Fruit fly (Drosophila melanogaster) whole organism, embryonic: ENCODE results near the gene CG10177.
A peak's percentile ranks its signal among the peaks of the same experiment; 100 is the strongest.

ENCODE experiments used
- Bdp1 ChIP-seq: fragments of 200-800 bp; sonication (Bioruptor generic); optimal IDR thresholded peaks from 3 replicates; lab custom pipeline; 2016; ENCODE audit warnings: missing biosample characterization, missing genetic modification characterization
- CG11695 ChIP-seq: fragments of 200-800 bp; sonication (Bioruptor generic); IDR thresholded peaks from 3 replicates; pipeline ENCODE4 v1.3.6; 2022; ENCODE audit warnings: missing biosample characterization, missing genetic modification characterization
- CG12391 ChIP-seq: fragments of 200-800 bp; sonication (Bioruptor generic); optimal IDR thresholded peaks from 3 replicates; lab custom pipeline; 2018; ENCODE audit warnings: missing biosample characterization, mild to moderate bottlenecking, missing genetic modification characterization, moderate library complexity
- CG14014 ChIP-seq: fragments of 200-800 bp; sonication (Bioruptor generic); IDR thresholded peaks from 2 replicates; pipeline ENCODE4 v1.3.6; 2022; ENCODE audit warnings: missing biosample characterization, missing genetic modification characterization
- CG1647 ChIP-seq: fragments of 200-800 bp; sonication (Bioruptor generic); optimal IDR thresholded peaks from 3 replicates; lab custom pipeline; 2016; ENCODE audit warnings: missing biosample characterization, missing genetic modification characterization
- CG17829 ChIP-seq: fragments of 200-800 bp; optimal IDR thresholded peaks from 2 replicates; lab custom pipeline; 2019; ENCODE audit warnings: missing biosample characterization, mild to moderate bottlenecking, missing genetic modification characterization, moderate library complexity
- CG18619 ChIP-seq: fragments of 200-800 bp; sonication (Bioruptor generic); optimal IDR thresholded peaks from 3 replicates; lab custom pipeline; 2017; ENCODE audit warnings: missing biosample characterization, mild to moderate bottlenecking, missing genetic modification characterization
- CG2129 ChIP-seq: fragments of 200-800 bp; sonication (Bioruptor generic); IDR thresholded peaks from 2 replicates; pipeline ENCODE4 v1.3.6; 2022; ENCODE audit warnings: missing biosample characterization, missing genetic modification characterization; ENCODE audit not compliant: partially characterized antibody
- CG2875 ChIP-seq: fragments of 200-800 bp; sonication (Bioruptor generic); optimal IDR thresholded peaks from 2 replicates; lab custom pipeline; 2017; ENCODE audit warnings: missing biosample characterization, mild to moderate bottlenecking, missing genetic modification characterization, missing genetic modification reagents
- CG30431 ChIP-seq: fragments of 200-800 bp; sonication (Bioruptor generic); optimal IDR thresholded peaks from 2 replicates; lab custom pipeline; 2017; ENCODE audit warnings: missing biosample characterization, missing genetic modification characterization
- CG31388 ChIP-seq: fragments of 200-800 bp; sonication (Bioruptor generic); optimal IDR thresholded peaks from 2 replicates; lab custom pipeline; 2016; ENCODE audit warnings: missing biosample characterization, missing genetic modification characterization
- CG31441 ChIP-seq: fragments of 200-800 bp; sonication (Bioruptor generic); IDR thresholded peaks from 2 replicates; pipeline ENCODE4 v1.3.6; 2022; ENCODE audit warnings: missing biosample characterization, missing genetic modification characterization
- CG32767 ChIP-seq: fragments of 200-800 bp; sonication (Bioruptor generic); IDR thresholded peaks from 2 replicates; pipeline ENCODE4 v1.3.6; 2022; ENCODE audit warnings: missing biosample characterization, missing genetic modification characterization
- CG4730 ChIP-seq: fragments of 200-800 bp; sonication (Bioruptor generic); IDR thresholded peaks from 2 replicates; pipeline ENCODE4 v1.3.6; 2022; ENCODE audit warnings: missing biosample characterization, missing genetic modification characterization
- CG5953 ChIP-seq: fragments of 200-800 bp; sonication (Bioruptor generic); IDR thresholded peaks from 2 replicates; pipeline ENCODE4 v1.3.6; 2022; ENCODE audit warnings: missing biosample characterization, missing genetic modification characterization
- CG6683 ChIP-seq: fragments of 200-800 bp; sonication (Bioruptor generic); optimal IDR thresholded peaks from 2 replicates; lab custom pipeline; 2017; ENCODE audit warnings: missing biosample characterization, mild to moderate bottlenecking, missing genetic modification characterization, missing genetic modification reagents
- CG7357 ChIP-seq: fragments of 200-800 bp; sonication (Bioruptor generic); IDR thresholded peaks from 3 replicates; pipeline ENCODE4 v1.3.6; 2022; ENCODE audit warnings: missing biosample characterization, missing genetic modification characterization
- CG7928 ChIP-seq: fragments of 200-800 bp; sonication (Bioruptor generic); optimal IDR thresholded peaks from 2 replicates; lab custom pipeline; 2017; ENCODE audit warnings: missing biosample characterization, mild to moderate bottlenecking, missing genetic modification characterization
- CG9437 ChIP-seq: fragments of 200-800 bp; sonication (Bioruptor generic); optimal IDR thresholded peaks from 2 replicates; lab custom pipeline; 2018; ENCODE audit warnings: missing biosample characterization, mild to moderate bottlenecking, missing genetic modification characterization
- CG9876 ChIP-seq: fragments of 200-800 bp; sonication (Bioruptor generic); optimal IDR thresholded peaks from 2 replicates; lab custom pipeline; 2016; ENCODE audit warnings: missing biosample characterization, missing genetic modification characterization
- CoRest ChIP-seq: fragments of 200-800 bp; sonication (Bioruptor generic); optimal IDR thresholded peaks from 3 replicates; lab custom pipeline; 2018; ENCODE audit warnings: missing biosample characterization, mild to moderate bottlenecking, missing genetic modification characterization, moderate library complexity
- Doc3 ChIP-seq: fragments of 200-800 bp; sonication (Bioruptor generic); IDR thresholded peaks from 3 replicates; pipeline ENCODE4 v1.3.6; 2022; ENCODE audit warnings: missing biosample characterization, missing genetic modification characterization; ENCODE audit not compliant: partially characterized antibody
- Elba2 ChIP-seq: fragments of 200-800 bp; sonication (Bioruptor generic); optimal IDR thresholded peaks from 3 replicates; lab custom pipeline; 2016; ENCODE audit warnings: missing biosample characterization, missing genetic modification characterization
- HLH3B ChIP-seq: fragments of 200-800 bp; sonication (Bioruptor generic); IDR thresholded peaks from 2 replicates; pipeline ENCODE4 v1.3.6; 2022; ENCODE audit warnings: missing biosample characterization, missing genetic modification characterization
- Hmr ChIP-seq: fragments of 200-800 bp; sonication (Bioruptor generic); optimal IDR thresholded peaks from 3 replicates; lab custom pipeline; 2017; ENCODE audit warnings: mild to moderate bottlenecking, missing biosample characterization, missing genetic modification reagents, missing genetic modification characterization
- Mes4 ChIP-seq: fragments of 200-800 bp; sonication (Bioruptor generic); optimal IDR thresholded peaks from 2 replicates; lab custom pipeline; 2016; ENCODE audit warnings: missing biosample characterization, missing genetic modification characterization
- Nf-YC ChIP-seq: fragments of 200-800 bp; optimal IDR thresholded peaks from 3 replicates; lab custom pipeline; 2019; ENCODE audit warnings: missing biosample characterization, mild to moderate bottlenecking, missing genetic modification characterization, moderate library complexity
- NfI ChIP-seq: fragments of 200-800 bp; sonication (Bioruptor generic); optimal IDR thresholded peaks from 3 replicates; lab custom pipeline; 2018; ENCODE audit warnings: missing biosample characterization, mild to moderate bottlenecking, missing genetic modification characterization, moderate library complexity
- Rfx ChIP-seq: fragments of 200-800 bp; sonication (Bioruptor generic); IDR thresholded peaks from 2 replicates; pipeline ENCODE4 v1.3.6; 2022; ENCODE audit warnings: missing biosample characterization, missing genetic modification characterization
- Ssrp ChIP-seq: fragments of 200-800 bp; sonication (Bioruptor generic); optimal IDR thresholded peaks from 2 replicates; lab custom pipeline; 2018; ENCODE audit warnings: missing biosample characterization, mild to moderate bottlenecking, missing genetic modification characterization, moderate library complexity
- YL-1 ChIP-seq: fragments of 200-800 bp; sonication (Bioruptor generic); optimal IDR thresholded peaks from 3 replicates; lab custom pipeline; 2017; ENCODE audit warnings: missing biosample characterization, mild to moderate bottlenecking, missing genetic modification characterization
- ash1 ChIP-seq: fragments of 200-800 bp; sonication (Bioruptor generic); optimal IDR thresholded peaks from 2 replicates; lab custom pipeline; 2018; ENCODE audit warnings: missing biosample characterization, mild to moderate bottlenecking, missing genetic modification characterization
- bbx ChIP-seq: fragments of 200-800 bp; sonication (Bioruptor generic); IDR thresholded peaks from 2 replicates; pipeline ENCODE4 v1.3.6; 2022; ENCODE audit warnings: missing biosample characterization, missing genetic modification characterization; ENCODE audit not compliant: partially characterized antibody
- bigmax ChIP-seq: fragments of 200-800 bp; sonication (Bioruptor generic); optimal IDR thresholded peaks from 2 replicates; lab custom pipeline; 2018; ENCODE audit warnings: missing biosample characterization, mild to moderate bottlenecking, missing genetic modification characterization
- cad ChIP-seq: fragments of >200 bp; optimal IDR thresholded peaks from 2 replicates; lab custom pipeline; 2017; ENCODE audit warnings: missing biosample characterization, missing genetic modification characterization
- caup ChIP-seq: fragments of 200-800 bp; sonication (Bioruptor generic); optimal IDR thresholded peaks from 3 replicates; lab custom pipeline; 2017; ENCODE audit warnings: missing biosample characterization, mild to moderate bottlenecking, missing genetic modification characterization, moderate library complexity; ENCODE audit not compliant: severe bottlenecking
- dati ChIP-seq: fragments of 200-800 bp; sonication (Bioruptor generic); IDR thresholded peaks from 2 replicates; pipeline ENCODE4 v1.3.6; 2022; ENCODE audit warnings: missing biosample characterization, missing genetic modification characterization
- dimm ChIP-seq: fragments of 200-800 bp; sonication (Bioruptor generic); IDR thresholded peaks from 2 replicates; pipeline ENCODE4 v1.3.6; 2022; ENCODE audit warnings: missing biosample characterization, missing genetic modification characterization
- esg ChIP-seq: fragments of 200-800 bp; sonication (Bioruptor generic); conservative IDR thresholded peaks from 2 replicates; pipeline ENCODE4 v1.3.6; 2022; ENCODE audit warnings: missing biosample characterization, missing genetic modification characterization
- fd102C ChIP-seq: fragments of 200-800 bp; sonication (Bioruptor generic); optimal IDR thresholded peaks from 2 replicates; lab custom pipeline; 2018; ENCODE audit warnings: missing biosample characterization, mild to moderate bottlenecking, missing genetic modification characterization, moderate library complexity
- gsb-n ChIP-seq: fragments of 200-800 bp; sonication (Bioruptor generic); optimal IDR thresholded peaks from 3 replicates; lab custom pipeline; 2018; ENCODE audit warnings: missing biosample characterization, mild to moderate bottlenecking, missing genetic modification characterization
- ken ChIP-seq: fragments of 200-800 bp; sonication (Bioruptor generic); IDR thresholded peaks from 3 replicates; pipeline ENCODE4 v1.3.6; 2022; ENCODE audit warnings: missing biosample characterization, missing genetic modification characterization
- kni ChIP-seq: fragments of 200-800 bp; sonication (Bioruptor generic); optimal IDR thresholded peaks from 3 replicates; lab custom pipeline; 2017; ENCODE audit warnings: mild to moderate bottlenecking, missing biosample characterization, missing genetic modification reagents, missing genetic modification characterization
- lab ChIP-seq: fragments of 200-800 bp; sonication (Bioruptor generic); optimal IDR thresholded peaks from 3 replicates; lab custom pipeline; 2017; ENCODE audit warnings: missing biosample characterization, missing genetic modification characterization, mild to moderate bottlenecking, moderate library complexity, missing genetic modification reagents
- lola ChIP-seq, 3 experiments: fragments of >200 bp in 2 of 3; fragments of 200-800 bp in 1 of 3; sonication (Bioruptor generic) in 1 of 3; optimal IDR thresholded peaks; 2 replicates each; lab custom pipeline; 2017 to 2019; ENCODE audit warnings: missing biosample characterization in 3 of 3, missing genetic modification characterization in 3 of 3, mild to moderate bottlenecking in 1 of 3, moderate library complexity in 1 of 3
- pan ChIP-seq, 4 experiments: fragments of >200 bp in 3 of 4; fragments of 200-800 bp in 1 of 4; sonication (Bioruptor generic) in 1 of 4; optimal IDR thresholded peaks in 3 of 4; IDR thresholded peaks in 1 of 4; 2 replicates each; pipeline versions ENCODE4 v1.3.6 to Lab custom; 2017 to 2022; ENCODE audit warnings: missing biosample characterization in 2 of 4, missing genetic modification characterization in 2 of 4, mixed read lengths in 1 of 4
- pb ChIP-seq: fragments of 200-800 bp; sonication (Bioruptor generic); optimal IDR thresholded peaks from 3 replicates; lab custom pipeline; 2016; ENCODE audit warnings: missing biosample characterization, missing genetic modification characterization
- peb ChIP-seq: fragments of 200-800 bp; sonication (Bioruptor generic); IDR thresholded peaks from 2 replicates; pipeline ENCODE4 v1.3.6; 2022; ENCODE audit warnings: missing biosample characterization, missing genetic modification characterization
- run ChIP-seq: fragments of 200-800 bp; sonication (Bioruptor generic); optimal IDR thresholded peaks from 3 replicates; lab custom pipeline; 2018; ENCODE audit warnings: missing biosample characterization, mild to moderate bottlenecking, missing genetic modification characterization
- sob ChIP-seq: fragments of 200-800 bp; sonication (Bioruptor generic); IDR thresholded peaks from 2 replicates; pipeline ENCODE4 v1.3.6; 2022; ENCODE audit warnings: missing biosample characterization, missing genetic modification characterization
- yki ChIP-seq: fragments of >200 bp; optimal IDR thresholded peaks from 3 replicates; lab custom pipeline; 2018

Gene CG10177

dm6 chr3R:23526069-23526468 lies 4.7 kb upstream of the CG10177 start (continued):
- TF ChIP-seq CG7928 (GFP tag; lab: Kevin White, UChicago), result no peak
- no peak for TF ChIP-seq CG9876 (GFP tag; lab: Kevin White, UChicago)
- no peak for TF ChIP-seq CG31388 (GFP tag; lab: Kevin White, UChicago)
- TF ChIP-seq fd102C, result no peak
- TF ChIP-seq Hmr (GFP tag; lab: Kevin White, UChicago), result no peak
- TF ChIP-seq yki (lab: Kevin White, UChicago), result no peak
- TF ChIP-seq Mes4, result no peak
- TF ChIP-seq CG11695, result no peak
- TF ChIP-seq CoRest, result no peak
- TF ChIP-seq CG30431 (GFP tag; lab: Kevin White, UChicago), result no peak
- TF ChIP-seq sob, result peak; percentile 51
- no peak for TF ChIP-seq CG12391
- no peak for TF ChIP-seq CG5953 (GFP tag; lab: Robert Waterston, UW)
- TF ChIP-seq caup (GFP tag; lab: Kevin White, UChicago), result no peak
- no peak for TF ChIP-seq cad (GFP tag; lab: Kevin White, UChicago)
- TF ChIP-seq bigmax (GFP tag; lab: Kevin White, UChicago), result no peak
- TF ChIP-seq CG18619 (GFP tag; lab: Kevin White, UChicago), result no peak
- TF ChIP-seq ken (GFP tag; lab: Robert Waterston, UW), result no peak
- TF ChIP-seq CG31441 (GFP tag; lab: Robert Waterston, UW), result no peak
- no peak for TF ChIP-seq CG7357 (GFP tag; lab: Robert Waterston, UW)
- peak; percentile 29 for TF ChIP-seq lab (GFP tag; lab: Kevin White, UChicago)
- TF ChIP-seq HLH3B, result peak; percentile 38; the same call in 1 of the 2 replicates
- TF ChIP-seq CG2129 (GFP tag; lab: Robert Waterston, UW), result no peak
- TF ChIP-seq lola (GFP tag; optimal IDR thresholded peaks at IDR 0.05; lab: Kevin White, UChicago), result no peak
- no peak for TF ChIP-seq Ssrp (tag; lab: Kevin White, UChicago)
- TF ChIP-seq CG6683 (GFP tag; lab: Kevin White, UChicago), result no peak
- TF ChIP-seq Bdp1 (GFP tag; lab: Kevin White, UChicago), result no peak
- TF ChIP-seq gsb-n (tag; lab: Kevin White, UChicago), result no peak
- TF ChIP-seq CG32767 (GFP tag; lab: Robert Waterston, UW), result no peak
- TF ChIP-seq NfI (GFP tag; lab: Kevin White, UChicago), result no peak
- TF ChIP-seq peb (GFP tag; lab: Robert Waterston, UW), result no peak
- TF ChIP-seq pb (GFP tag; lab: Kevin White, UChicago), result peak; percentile 28
- TF ChIP-seq ash1 (GFP tag; lab: Kevin White, UChicago), result no peak
- no peak; the same call in 1 of the 2 replicates for TF ChIP-seq esg (GFP tag; lab: Robert Waterston, UW)
- no peak for TF ChIP-seq bbx
- TF ChIP-seq CG17829 (tag; lab: Kevin White, UChicago), result no peak
- TF ChIP-seq CG9437, result no peak
- no peak for TF ChIP-seq Nf-YC
- TF ChIP-seq dati (GFP tag; lab: Robert Waterston, UW), result no peak
- TF ChIP-seq pan (optimal IDR thresholded peaks at IDR 0.05; lab: Kevin White, UChicago), result no peak
- TF ChIP-seq pan (GFP tag; optimal IDR thresholded peaks at IDR 0.05 in 1 of 2, IDR thresholded peaks at IDR 0.05 in 1 of 2), result peak in 1 of 2 experiments; percentile 22
- no peak for TF ChIP-seq Doc3 (GFP tag; lab: Robert Waterston, UW)
- TF ChIP-seq kni (GFP tag; lab: Kevin White, UChicago), result no peak
- TF ChIP-seq run (tag; lab: Kevin White, UChicago), result no peak
- no peak for TF ChIP-seq CG4730
- peak; percentile 74 for TF ChIP-seq Rfx (GFP tag; lab: Robert Waterston, UW)
- no peak for TF ChIP-seq CG2875 (GFP tag; lab: Kevin White, UChicago)
- TF ChIP-seq dimm, result no peak
- peak; percentile 54; the same call in 1 of the 2 replicates for TF ChIP-seq CG14014 (GFP tag; lab: Robert Waterston, UW)
- no peak for TF ChIP-seq CG1647 (GFP tag; lab: Kevin White, UChicago)
- no peak for TF ChIP-seq Elba2 (GFP tag; lab: Kevin White, UChicago)
- no peak for TF ChIP-seq YL-1 (GFP tag; lab: Kevin White, UChicago)
